Fruit fly (Drosophila melanogaster) whole organism, adult: Measurements from ENCODE around the gene Tmf.

Experiments
- CG11617 ChIP-seq: fragments of 200-800 bp; sonication (Bioruptor generic); optimal IDR thresholded peaks from 2 replicates; lab custom pipeline; 2017; ENCODE audit warnings: mild to moderate bottlenecking, missing biosample characterization, missing genetic modification reagents, missing genetic modification characterization
- CG12768 ChIP-seq: fragments of 200-800 bp; sonication (Bioruptor generic); optimal IDR thresholded peaks from 2 replicates; lab custom pipeline; 2017; ENCODE audit warnings: missing biosample characterization, missing genetic modification characterization, mild to moderate bottlenecking, moderate library complexity, missing genetic modification reagents
- CG14711 ChIP-seq: fragments of 200-800 bp; sonication (Bioruptor generic); optimal IDR thresholded peaks from 2 replicates; lab custom pipeline; 2018; ENCODE audit warnings: missing biosample characterization, mild to moderate bottlenecking, missing genetic modification characterization, moderate library complexity
- CG1620 ChIP-seq: fragments of 200-800 bp; sonication (Bioruptor generic); optimal IDR thresholded peaks from 2 replicates; lab custom pipeline; 2016; ENCODE audit warnings: missing biosample characterization, missing genetic modification characterization
- CG33017 ChIP-seq: fragments of 200-800 bp; sonication (Bioruptor generic); optimal IDR thresholded peaks from 2 replicates; lab custom pipeline; 2018; ENCODE audit warnings: missing biosample characterization, mild to moderate bottlenecking, missing genetic modification characterization, moderate library complexity
- CG5204 ChIP-seq: fragments of 200-800 bp; sonication (Bioruptor generic); optimal IDR thresholded peaks from 2 replicates; lab custom pipeline; 2016; ENCODE audit warnings: missing biosample characterization, missing genetic modification characterization
- CG7045 ChIP-seq: fragments of 200-800 bp; sonication (Bioruptor generic); optimal IDR thresholded peaks from 2 replicates; lab custom pipeline; 2017; ENCODE audit warnings: missing biosample characterization, mild to moderate bottlenecking, missing genetic modification characterization
- CG7101 ChIP-seq: fragments of 200-800 bp; sonication (Bioruptor generic); optimal IDR thresholded peaks from 2 replicates; lab custom pipeline; 2018; ENCODE audit warnings: missing biosample characterization, mild to moderate bottlenecking, missing genetic modification characterization, moderate library complexity
- Clk ChIP-seq: fragments of 200-800 bp; sonication (Bioruptor generic); optimal IDR thresholded peaks from 2 replicates; lab custom pipeline; 2017; ENCODE audit warnings: missing biosample characterization, missing genetic modification characterization
- Crg-1 ChIP-seq: fragments of 200-800 bp; sonication (Bioruptor generic); optimal IDR thresholded peaks from 2 replicates; lab custom pipeline; 2016; ENCODE audit warnings: missing biosample characterization, missing genetic modification characterization
- Hr96 ChIP-seq: fragments of 200-800 bp; sonication (Bioruptor generic); optimal IDR thresholded peaks from 2 replicates; lab custom pipeline; 2016; ENCODE audit warnings: missing biosample characterization, missing genetic modification characterization
- Mnt ChIP-seq: fragments of 200-800 bp; sonication (Bioruptor generic); optimal IDR thresholded peaks from 2 replicates; lab custom pipeline; 2016; ENCODE audit warnings: missing biosample characterization, mild to moderate bottlenecking, missing genetic modification characterization
- bab1 ChIP-seq: fragments of 200-800 bp; sonication (Bioruptor generic); optimal IDR thresholded peaks from 3 replicates; lab custom pipeline; 2019; ENCODE audit warnings: missing biosample characterization, mild to moderate bottlenecking, missing genetic modification characterization, moderate library complexity
- cic ChIP-seq: fragments of 200-800 bp; sonication (Bioruptor generic); optimal IDR thresholded peaks from 2 replicates; lab custom pipeline; 2017; ENCODE audit warnings: missing biosample characterization, mild to moderate bottlenecking, missing genetic modification characterization, moderate library complexity
- cnc ChIP-seq, 2 experiments: fragments of >200 bp; optimal IDR thresholded peaks; 2 replicates each; lab custom pipeline; 2017
- kay ChIP-seq: fragments of 200-800 bp; sonication (Bioruptor generic); peaks from one replicate; lab custom pipeline; 2016; ENCODE audit warnings: missing biosample characterization, missing genetic modification characterization, borderline replicate concordance
- ovo ChIP-seq: fragments of 200-800 bp; sonication (Bioruptor generic); optimal IDR thresholded peaks from 2 replicates; lab custom pipeline; 2016; ENCODE audit warnings: missing biosample characterization, missing genetic modification characterization
- pad ChIP-seq: fragments of 200-800 bp; sonication (Bioruptor generic); optimal IDR thresholded peaks from 3 replicates; lab custom pipeline; 2017; ENCODE audit warnings: missing biosample characterization, missing genetic modification characterization, mild to moderate bottlenecking, moderate library complexity, missing genetic modification reagents
- tj ChIP-seq: fragments of 200-800 bp; sonication (Bioruptor generic); optimal IDR thresholded peaks from 3 replicates; lab custom pipeline; 2017; ENCODE audit warnings: missing biosample characterization, mild to moderate bottlenecking, missing genetic modification characterization, moderate library complexity
- toe ChIP-seq: fragments of 200-800 bp; sonication (Bioruptor generic); optimal IDR thresholded peaks from 2 replicates; lab custom pipeline; 2016; ENCODE audit warnings: missing biosample characterization, missing genetic modification characterization

Tmf gene

DNA sequence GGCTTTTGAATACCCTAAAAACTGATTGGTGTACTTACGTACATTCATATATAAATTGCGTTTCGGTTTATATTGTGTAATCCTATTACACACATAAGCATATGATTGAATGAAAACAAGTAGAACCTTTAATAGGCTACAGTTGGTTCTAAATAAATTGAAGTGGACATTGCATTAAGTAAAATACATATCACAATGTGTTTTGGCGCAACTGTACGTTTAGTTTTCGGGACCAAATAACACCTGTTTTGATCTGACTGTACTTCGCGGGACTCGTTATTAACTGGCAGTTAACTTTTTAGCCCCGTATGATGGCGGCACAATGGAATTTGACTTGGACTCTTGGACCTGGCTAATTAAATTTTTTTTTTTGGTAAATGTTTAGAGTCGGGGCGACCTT lies 22.6 kb downstream of the Tmf start:
- TF ChIP-seq CG11617 = no peak
- TF ChIP-seq CG5204 (GFP tag; lab: Kevin White, UChicago) = peak; percentile 2

DNA sequence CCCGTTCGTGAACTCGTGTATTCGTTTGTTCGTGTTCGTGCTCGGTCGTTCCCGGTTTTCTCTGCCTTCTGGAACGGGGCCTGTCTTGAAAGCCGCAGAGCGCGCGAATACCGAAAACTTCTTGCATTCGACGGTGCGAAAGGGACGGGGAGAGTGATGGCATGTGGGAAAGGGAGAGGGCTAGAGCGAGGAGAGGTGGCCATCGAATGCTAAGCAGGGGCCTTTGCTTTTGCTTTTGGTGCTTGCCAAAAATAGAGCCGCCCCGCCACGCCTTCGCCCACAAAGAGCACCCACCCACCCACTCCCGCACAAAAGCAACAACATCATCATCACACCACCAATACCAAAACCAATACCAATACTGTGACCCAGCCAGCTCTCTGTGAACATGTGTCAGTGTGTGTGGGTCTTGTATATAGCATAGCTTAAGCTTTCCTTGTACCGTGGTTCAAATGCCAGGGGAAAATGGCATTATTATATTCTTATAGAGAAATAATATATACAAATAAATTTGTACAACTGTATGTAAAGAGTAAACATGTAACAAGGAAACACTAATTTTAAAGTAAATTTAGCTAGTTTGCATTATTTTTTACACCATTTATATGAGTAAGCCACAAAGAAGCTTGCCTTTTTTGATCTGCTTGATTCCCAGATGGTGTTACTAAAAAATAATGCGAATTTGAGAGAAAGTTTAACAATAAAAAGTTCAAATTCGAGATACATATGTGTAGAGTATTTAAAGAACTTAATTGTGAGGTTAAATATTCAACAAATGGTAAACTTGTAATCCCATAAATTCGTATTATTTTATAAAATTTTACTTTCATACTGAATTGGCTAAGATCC lies 23.3 kb downstream of the Tmf start, which contains the start of gene CG14434:
Gene CG14434, minus strand, starts transcription at position 20 of the 849 bp plus-strand sequence.
- TF ChIP-seq bab1 (GFP tag; lab: Kevin White, UChicago) (peak; percentile 20), CG7045 (peak; percentile 65), CG11617 (peak; percentile 82), CG5204 (GFP tag; lab: Kevin White, UChicago) (peak; percentile 68), kay (peak; percentile 48), Clk (GFP tag; lab: Kevin White, UChicago) (no peak), CG12768 (GFP tag; lab: Kevin White, UChicago) (no peak), Mnt (GFP tag; lab: Kevin White, UChicago) (no peak), cic (no peak), toe (GFP tag; lab: Kevin White, UChicago) (peak; percentile 53), Crg-1 (GFP tag; lab: Kevin White, UChicago) (peak; percentile 39), CG33017 (tag; lab: Kevin White, UChicago) (peak; percentile 2), cnc (optimal IDR thresholded peaks at IDR 0.05; lab: Kevin White, UChicago) (no peak), ovo (GFP tag; lab: Kevin White, UChicago) (no peak), pad (GFP tag; lab: Kevin White, UChicago) (peak; percentile 43), Hr96 (GFP tag; lab: Kevin White, UChicago) (peak; percentile 34), CG14711 (tag; lab: Kevin White, UChicago) (peak; percentile 43), CG7101 (tag; lab: Kevin White, UChicago) (peak; percentile 44), tj (GFP tag; lab: Kevin White, UChicago) (peak; percentile 4), CG1620 (peak; percentile 20)

- TF ChIP-seq cic (peak; percentile 62), Mnt (GFP tag; lab: Kevin White, UChicago) (peak; percentile 54), bab1 (GFP tag; lab: Kevin White, UChicago) (peak; percentile 11), pad (GFP tag; lab: Kevin White, UChicago) (peak; percentile 3), Hr96 (GFP tag; lab: Kevin White, UChicago) (no peak), tj (GFP tag; lab: Kevin White, UChicago) (peak; percentile 37)
Observed at dm6 chrX:6868024-6868628, 24.0 kb downstream of the Tmf start.

DNA sequence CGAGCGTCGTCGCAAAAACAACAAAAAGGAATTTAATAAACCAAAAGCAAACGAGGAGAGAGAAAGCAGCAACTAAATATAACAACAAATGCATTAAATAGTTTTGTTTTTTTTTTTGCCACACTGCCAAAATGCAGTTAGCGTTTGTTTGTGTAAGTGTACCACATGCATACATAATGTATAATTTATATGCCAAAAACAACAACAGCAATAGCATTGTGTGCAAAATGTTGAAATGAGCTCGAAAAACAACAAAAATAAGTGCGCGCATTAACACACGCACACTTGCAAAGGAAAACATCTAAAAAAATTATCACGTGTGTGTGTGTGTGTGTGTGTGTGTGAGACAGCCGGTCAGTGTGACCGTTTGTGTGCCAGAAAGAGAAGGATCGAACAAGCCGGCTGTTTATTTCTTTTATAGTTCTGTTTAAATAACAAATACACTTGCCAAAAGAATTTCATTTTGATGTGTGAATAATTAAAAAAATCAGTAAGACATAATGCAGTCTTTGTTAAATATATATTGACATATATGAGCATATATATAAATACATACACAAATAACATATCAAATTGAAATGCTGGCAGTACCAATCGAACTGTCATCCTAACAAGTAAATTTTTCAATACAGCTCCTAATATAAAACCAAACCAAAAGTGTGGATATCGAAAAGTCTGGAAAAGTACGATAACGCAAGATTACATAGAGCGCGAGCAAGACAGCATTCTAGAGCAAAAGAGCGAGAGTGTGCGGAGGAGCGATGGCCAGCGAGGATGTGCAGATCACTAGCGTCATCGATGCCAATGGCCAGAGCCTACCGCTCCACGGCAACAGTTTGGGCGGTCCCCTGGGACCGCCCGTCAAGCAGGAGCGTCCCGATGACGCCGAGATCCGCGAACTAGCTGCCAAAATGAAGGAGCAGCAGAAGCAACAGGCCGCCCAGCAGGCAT lies 24.8 kb downstream of the Tmf start:
- TF ChIP-seq kay (peak; percentile 72), CG7101 (tag; lab: Kevin White, UChicago) (no peak), CG11617 (peak; percentile 35)

- no peak for TF ChIP-seq CG5204 (GFP tag; lab: Kevin White, UChicago)
- TF ChIP-seq CG14711 (tag; lab: Kevin White, UChicago) = no peak
Observed at dm6 chrX:6869770-6870404, 25.7 kb downstream of the Tmf start.

dm6 chrX:6871746-6872145 lies 27.6 kb downstream of the Tmf start:
- no peak for TF ChIP-seq CG11617
- no peak for TF ChIP-seq CG12768 (GFP tag; lab: Kevin White, UChicago)
- TF ChIP-seq cnc (optimal IDR thresholded peaks at IDR 0.05; lab: Kevin White, UChicago) = no peak
- no peak for TF ChIP-seq CG1620
- TF ChIP-seq CG14711 (tag; lab: Kevin White, UChicago) = no peak
- TF ChIP-seq Crg-1 (GFP tag; lab: Kevin White, UChicago) = no peak
- TF ChIP-seq tj (GFP tag; lab: Kevin White, UChicago) = no peak
- no peak for TF ChIP-seq CG7045
- no peak for TF ChIP-seq CG7101 (tag; lab: Kevin White, UChicago)
- no peak for TF ChIP-seq pad (GFP tag; lab: Kevin White, UChicago)
- no peak for TF ChIP-seq bab1 (GFP tag; lab: Kevin White, UChicago)
